Fruit fly (Drosophila melanogaster): ENCODE results near the gene Antp.

DNA sequence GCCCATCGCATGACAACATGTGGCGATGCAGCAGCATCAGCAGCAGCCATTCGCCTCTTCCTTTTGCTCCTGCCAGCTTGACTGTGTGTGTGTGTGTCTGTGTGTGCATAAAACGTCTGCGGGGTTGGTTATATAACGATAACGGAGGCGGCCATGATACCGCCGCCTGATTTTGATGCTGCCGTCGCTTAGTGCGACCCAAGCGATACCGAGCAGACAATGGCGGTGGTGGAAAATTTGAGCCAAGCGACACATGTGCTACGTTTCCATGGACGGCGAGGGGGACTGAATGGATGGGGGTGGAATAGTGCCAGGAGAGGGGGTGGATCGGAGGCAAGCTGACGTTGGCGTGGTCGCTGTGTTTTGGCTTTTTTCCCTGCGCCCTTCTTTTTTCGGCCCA, 20.7 kb downstream of the Antp start:
- TF ChIP-seq CG8478 (optimal IDR thresholded peaks at IDR 0.05) (no peak), CTCF (optimal IDR thresholded peaks at IDR 0.05) (no peak)

Data from S2 (cell line).